Fruit fly (Drosophila melanogaster) whole organism, embryonic: ENCODE measurements around the gene Pgant8.
A peak's percentile ranks its signal among the peaks of the same experiment; 100 is the strongest.

Experiments
- Bdp1 ChIP-seq: fragments of 200-800 bp; sonication (Bioruptor generic); optimal IDR thresholded peaks from 3 replicates; lab custom pipeline; 2016; ENCODE audit warnings: missing biosample characterization, missing genetic modification characterization
- C15 ChIP-seq: fragments of 200-800 bp; sonication (Bioruptor generic); IDR thresholded peaks from 3 replicates; pipeline ENCODE4 v1.3.6; 2022; ENCODE audit warnings: missing biosample characterization, missing genetic modification characterization
- CG15479 ChIP-seq: fragments of 200-800 bp; sonication (Bioruptor generic); optimal IDR thresholded peaks from 3 replicates; lab custom pipeline; 2019; ENCODE audit warnings: missing biosample characterization, mild to moderate bottlenecking, missing genetic modification characterization, moderate library complexity
- CG16863 ChIP-seq: fragments of 200-800 bp; sonication (Bioruptor generic); optimal IDR thresholded peaks from 3 replicates; lab custom pipeline; 2016; ENCODE audit warnings: missing biosample characterization, missing genetic modification characterization
- CG17361 ChIP-seq: fragments of 200-800 bp; sonication (Bioruptor generic); IDR thresholded peaks from 3 replicates; pipeline ENCODE4 v1.3.6; 2022; ENCODE audit warnings: missing biosample characterization, missing genetic modification characterization
- CG18011 ChIP-seq: fragments of 200-800 bp; sonication (Bioruptor generic); optimal IDR thresholded peaks from 2 replicates; lab custom pipeline; 2017; ENCODE audit warnings: missing biosample characterization, missing genetic modification characterization, mild to moderate bottlenecking, moderate library complexity, missing genotype
- CG18619 ChIP-seq: fragments of 200-800 bp; sonication (Bioruptor generic); optimal IDR thresholded peaks from 3 replicates; lab custom pipeline; 2017; ENCODE audit warnings: missing biosample characterization, mild to moderate bottlenecking, missing genetic modification characterization
- CG2678 ChIP-seq: fragments of 200-800 bp; sonication (Bioruptor generic); optimal IDR thresholded peaks from 3 replicates; lab custom pipeline; 2019; ENCODE audit warnings: missing biosample characterization, mild to moderate bottlenecking, missing genetic modification characterization, moderate library complexity
- CG3407 ChIP-seq: fragments of 200-800 bp; sonication (Bioruptor generic); optimal IDR thresholded peaks from 2 replicates; lab custom pipeline; 2018; ENCODE audit warnings: missing biosample characterization, mild to moderate bottlenecking, missing genetic modification characterization
- CG34376 ChIP-seq: fragments of 200-800 bp; sonication (Bioruptor generic); optimal IDR thresholded peaks from 2 replicates; lab custom pipeline; 2018; ENCODE audit warnings: missing biosample characterization, mild to moderate bottlenecking, missing genetic modification characterization
- CG3847 ChIP-seq: fragments of 200-800 bp; sonication (Bioruptor generic); IDR thresholded peaks from 2 replicates; pipeline ENCODE4 v1.3.6; 2022; ENCODE audit warnings: missing biosample characterization, missing genetic modification characterization
- CG4424 ChIP-seq: fragments of 200-800 bp; sonication (Bioruptor generic); optimal IDR thresholded peaks from 3 replicates; lab custom pipeline; 2016; ENCODE audit warnings: missing biosample characterization, missing genetic modification characterization
- CG4820 ChIP-seq: fragments of 200-800 bp; sonication (Bioruptor generic); optimal IDR thresholded peaks from 3 replicates; lab custom pipeline; 2016; ENCODE audit warnings: missing biosample characterization, missing genetic modification characterization
- CG4854 ChIP-seq: fragments of 200-800 bp; sonication (Bioruptor generic); optimal IDR thresholded peaks from 2 replicates; lab custom pipeline; 2016; ENCODE audit warnings: missing biosample characterization, missing genetic modification characterization, inconsistent platforms
- CG6689 ChIP-seq: fragments of 200-800 bp; sonication (Bioruptor generic); IDR thresholded peaks from 2 replicates; pipeline ENCODE4 v1.3.6; 2022; ENCODE audit warnings: missing biosample characterization, missing genetic modification characterization
- CG8089 ChIP-seq: fragments of 200-800 bp; sonication (Bioruptor generic); optimal IDR thresholded peaks from 3 replicates; lab custom pipeline; 2016; ENCODE audit warnings: missing biosample characterization, missing genetic modification characterization
- CG9215 ChIP-seq: fragments of 200-800 bp; sonication (Bioruptor generic); IDR thresholded peaks from 2 replicates; pipeline ENCODE4 v1.3.6; 2022; ENCODE audit warnings: missing biosample characterization, missing genetic modification characterization
- CG9797 ChIP-seq: fragments of 200-800 bp; sonication (Bioruptor generic); optimal IDR thresholded peaks from 3 replicates; lab custom pipeline; 2018; ENCODE audit warnings: missing biosample characterization, mild to moderate bottlenecking, missing genetic modification characterization
- CkIIα-i1 ChIP-seq: fragments of 200-800 bp; sonication (Bioruptor generic); IDR thresholded peaks from 2 replicates; pipeline ENCODE4 v1.3.6; 2022; ENCODE audit warnings: missing biosample characterization, missing genetic modification characterization
- Dad ChIP-seq: fragments of 200-800 bp; sonication (Bioruptor generic); optimal IDR thresholded peaks from 3 replicates; lab custom pipeline; 2016; ENCODE audit warnings: missing biosample characterization, missing genetic modification characterization
- E2f1 ChIP-seq: fragments of 200-800 bp; sonication (Bioruptor generic); IDR thresholded peaks from 2 replicates; pipeline ENCODE4 v1.3.6; 2022; ENCODE audit warnings: missing biosample characterization, missing genetic modification characterization
- E2f2 ChIP-seq: fragments of 200-800 bp; sonication (Bioruptor generic); IDR thresholded peaks from 2 replicates; pipeline ENCODE4 v1.3.6; 2022; ENCODE audit warnings: missing biosample characterization, missing genetic modification characterization
- H15 ChIP-seq: fragments of 200-800 bp; sonication (Bioruptor generic); IDR thresholded peaks from 3 replicates; pipeline ENCODE4 v1.3.6; 2022; ENCODE audit warnings: missing biosample characterization, missing genetic modification characterization
- HLH3B ChIP-seq: fragments of 200-800 bp; sonication (Bioruptor generic); IDR thresholded peaks from 2 replicates; pipeline ENCODE4 v1.3.6; 2022; ENCODE audit warnings: missing biosample characterization, missing genetic modification characterization
- Hand ChIP-seq: fragments of 200-800 bp; sonication (Bioruptor generic); optimal IDR thresholded peaks from 2 replicates; lab custom pipeline; 2017; ENCODE audit warnings: mild to moderate bottlenecking, missing biosample characterization, missing genetic modification reagents, missing genetic modification characterization
- HmgZ ChIP-seq: fragments of 200-800 bp; sonication (Bioruptor generic); optimal IDR thresholded peaks from 2 replicates; lab custom pipeline; 2018; ENCODE audit warnings: missing biosample characterization, mild to moderate bottlenecking, missing genetic modification characterization
- Hsf ChIP-seq: fragments of 200-800 bp; sonication (Bioruptor generic); optimal IDR thresholded peaks from 3 replicates; lab custom pipeline; 2016; ENCODE audit warnings: missing biosample characterization, missing genetic modification characterization
- Max ChIP-seq: fragments of 200-800 bp; sonication (Bioruptor generic); optimal IDR thresholded peaks from 2 replicates; lab custom pipeline; 2016; ENCODE audit warnings: missing biosample characterization, mild to moderate bottlenecking, missing genetic modification characterization
- PHDP ChIP-seq: fragments of 200-800 bp; sonication (Bioruptor generic); optimal IDR thresholded peaks from 3 replicates; lab custom pipeline; 2018; ENCODE audit warnings: missing biosample characterization, mild to moderate bottlenecking, missing genetic modification characterization, moderate library complexity
- Pdp1 ChIP-seq, 2 experiments: fragments of 200-800 bp; sonication (Bioruptor generic); optimal IDR thresholded peaks; 3 replicates each; lab custom pipeline; 2016; ENCODE audit warnings: missing biosample characterization in 2 of 2, missing genetic modification characterization in 2 of 2, mild to moderate bottlenecking in 1 of 2, moderate library complexity in 1 of 2
- Sox102F ChIP-seq: fragments of 200-800 bp; sonication (Bioruptor generic); optimal IDR thresholded peaks from 2 replicates; lab custom pipeline; 2018; ENCODE audit warnings: missing biosample characterization, mild to moderate bottlenecking, missing genetic modification characterization, moderate library complexity
- Spps ChIP-seq: fragments of 200-800 bp; sonication (Bioruptor generic); optimal IDR thresholded peaks from 2 replicates; lab custom pipeline; 2018; ENCODE audit warnings: missing biosample characterization, mild to moderate bottlenecking, missing genetic modification characterization
- bab2 ChIP-seq: fragments of 200-800 bp; sonication (Bioruptor generic); optimal IDR thresholded peaks from 2 replicates; lab custom pipeline; 2016; ENCODE audit warnings: missing biosample characterization, missing genetic modification characterization
- bbx ChIP-seq: fragments of 200-800 bp; sonication (Bioruptor generic); IDR thresholded peaks from 2 replicates; pipeline ENCODE4 v1.3.6; 2022; ENCODE audit warnings: missing biosample characterization, missing genetic modification characterization; ENCODE audit not compliant: partially characterized antibody
- cas ChIP-seq: fragments of 200-800 bp; sonication (Bioruptor generic); IDR thresholded peaks from 2 replicates; pipeline ENCODE4 v1.3.6; 2022; ENCODE audit warnings: missing biosample characterization, missing genetic modification characterization
- cg ChIP-seq: fragments of 200-800 bp; sonication (Bioruptor generic); optimal IDR thresholded peaks from 3 replicates; lab custom pipeline; 2019; ENCODE audit warnings: missing biosample characterization, mild to moderate bottlenecking, missing genetic modification characterization, moderate library complexity
- en ChIP-seq: fragments of 200-800 bp; sonication (Bioruptor generic); optimal IDR thresholded peaks from 2 replicates; lab custom pipeline; 2016; ENCODE audit warnings: missing biosample characterization, missing genetic modification characterization
- fd96Cb ChIP-seq: fragments of 200-800 bp; sonication (Bioruptor generic); optimal IDR thresholded peaks from 2 replicates; lab custom pipeline; 2018; ENCODE audit warnings: missing biosample characterization, mild to moderate bottlenecking, missing genetic modification characterization, moderate library complexity
- ftz-f1 ChIP-seq: fragments of 200-800 bp; sonication (Bioruptor generic); optimal IDR thresholded peaks from 2 replicates; lab custom pipeline; 2016; ENCODE audit warnings: missing biosample characterization, missing genetic modification characterization
- grn ChIP-seq: fragments of 200-800 bp; sonication (Bioruptor generic); optimal IDR thresholded peaks from 3 replicates; lab custom pipeline; 2017; ENCODE audit warnings: missing biosample characterization, missing genetic modification characterization
- ham ChIP-seq: fragments of 200-800 bp; sonication (Bioruptor generic); IDR thresholded peaks from 2 replicates; pipeline ENCODE4 v1.3.6; 2022; ENCODE audit warnings: missing biosample characterization, missing genetic modification characterization
- kni ChIP-seq: fragments of 200-800 bp; sonication (Bioruptor generic); optimal IDR thresholded peaks from 3 replicates; lab custom pipeline; 2017; ENCODE audit warnings: mild to moderate bottlenecking, missing biosample characterization, missing genetic modification reagents, missing genetic modification characterization
- lab ChIP-seq: fragments of 200-800 bp; sonication (Bioruptor generic); optimal IDR thresholded peaks from 3 replicates; lab custom pipeline; 2017; ENCODE audit warnings: missing biosample characterization, missing genetic modification characterization, mild to moderate bottlenecking, moderate library complexity, missing genetic modification reagents
- nmo ChIP-seq: fragments of 200-800 bp; sonication (Bioruptor generic); optimal IDR thresholded peaks from 2 replicates; lab custom pipeline; 2018; ENCODE audit warnings: missing biosample characterization, mild to moderate bottlenecking, missing genetic modification characterization, moderate library complexity
- pb ChIP-seq: fragments of 200-800 bp; sonication (Bioruptor generic); optimal IDR thresholded peaks from 3 replicates; lab custom pipeline; 2016; ENCODE audit warnings: missing biosample characterization, missing genetic modification characterization
- prd ChIP-seq, 3 experiments: fragments of >200 bp in 2 of 3; fragments of 200-800 bp in 1 of 3; sonication (Bioruptor generic) in 1 of 3; optimal IDR thresholded peaks in 2 of 3; IDR thresholded peaks in 1 of 3; 2 replicates in 2 of 3; 3 replicates in 1 of 3; pipeline versions ENCODE4 v1.3.6 to Lab custom; 2017 to 2022; ENCODE audit warnings: missing biosample characterization in 1 of 3, missing genetic modification characterization in 1 of 3
- sob ChIP-seq: fragments of 200-800 bp; sonication (Bioruptor generic); IDR thresholded peaks from 2 replicates; pipeline ENCODE4 v1.3.6; 2022; ENCODE audit warnings: missing biosample characterization, missing genetic modification characterization
- usp ChIP-seq: fragments of >200 bp; optimal IDR thresholded peaks from 2 replicates; lab custom pipeline; 2017; ENCODE audit warnings: missing biosample characterization, missing genetic modification characterization
- vfl ChIP-seq: fragments of 200-800 bp; sonication (Bioruptor generic); optimal IDR thresholded peaks from 2 replicates; lab custom pipeline; 2016; ENCODE audit warnings: missing biosample characterization, missing genetic modification characterization
- wor ChIP-seq: fragments of 200-800 bp; sonication (Bioruptor generic); IDR thresholded peaks from 2 replicates; pipeline ENCODE4 v1.3.6; 2022; ENCODE audit warnings: missing biosample characterization, missing genetic modification characterization

Gene Pgant8

DNA sequence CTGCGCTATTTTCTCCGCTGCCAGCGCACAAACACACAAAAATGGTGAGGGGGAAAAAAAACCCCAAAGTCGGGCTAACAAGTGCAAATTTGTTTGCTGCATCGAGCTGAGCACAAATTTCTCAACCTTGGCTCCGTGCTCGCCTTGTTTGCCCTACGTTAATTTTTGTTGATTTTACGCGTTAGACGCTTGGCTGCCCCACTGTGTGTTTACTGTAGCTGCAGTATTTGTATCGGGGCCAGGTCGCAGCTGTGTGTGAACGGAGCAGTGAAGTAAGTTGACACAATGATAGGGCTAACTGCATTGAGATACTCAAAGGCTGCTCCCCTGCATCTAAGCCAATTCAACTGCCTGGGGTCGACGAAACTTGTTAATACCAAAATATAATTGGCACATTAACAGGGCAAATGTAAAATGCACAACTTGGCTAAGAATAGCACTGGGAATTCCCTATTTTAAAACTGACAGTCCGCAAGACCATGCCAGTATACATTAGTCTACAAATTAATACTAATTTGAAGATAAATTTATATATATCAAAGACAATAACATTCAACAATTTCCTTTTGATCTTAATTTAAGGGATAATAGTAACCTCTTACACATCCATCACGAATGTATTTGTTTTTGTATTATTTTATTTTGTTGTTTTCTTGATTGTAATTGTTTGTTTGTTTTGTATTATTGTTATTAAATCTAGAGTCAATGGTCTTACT, 32.3 kb downstream of the Pgant8 start, which contains the start of gene CG42571 (continued):
- peak; percentile 52 for TF ChIP-seq CG8089 (GFP tag; lab: Kevin White, UChicago)
- TF ChIP-seq Hsf (GFP tag; lab: Kevin White, UChicago), result peak; percentile 11
- TF ChIP-seq CG4820, result no peak
- TF ChIP-seq vfl (GFP tag; lab: Kevin White, UChicago), result no peak
- peak; percentile 39 for TF ChIP-seq CG18011 (GFP tag; lab: Kevin White, UChicago)
- TF ChIP-seq CG15479 (GFP tag; lab: Kevin White, UChicago), result no peak
- TF ChIP-seq en (GFP tag; lab: Kevin White, UChicago), result peak; percentile 3
- TF ChIP-seq CG9215, result no peak
- no peak for TF ChIP-seq bbx (GFP tag; lab: Robert Waterston, UW)
- peak; percentile 76 for TF ChIP-seq CG3407 (GFP tag; lab: Kevin White, UChicago)
- TF ChIP-seq Pdp1 (GFP tag; optimal IDR thresholded peaks at IDR 0.05; lab: Kevin White, UChicago), result no peak
- TF ChIP-seq HmgZ (tag; lab: Kevin White, UChicago), result peak; percentile 15
- TF ChIP-seq cas (GFP tag; lab: Robert Waterston, UW), result no peak
- TF ChIP-seq ham, result no peak
- TF ChIP-seq kni (GFP tag; lab: Kevin White, UChicago), result peak; percentile 82
- no peak for TF ChIP-seq prd (optimal IDR thresholded peaks at IDR 0.05; lab: Kevin White, UChicago)
- peak; percentile 35; the same call in 1 of the 3 replicates for TF ChIP-seq prd (GFP tag; IDR thresholded peaks at IDR 0.05; lab: Robert Waterston, UW)
- TF ChIP-seq E2f2 (GFP tag; lab: Robert Waterston, UW), result no peak
- peak; percentile 57 for TF ChIP-seq PHDP (tag; lab: Kevin White, UChicago)
- TF ChIP-seq CG4854 (GFP tag; lab: Kevin White, UChicago), result no peak
- no peak for TF ChIP-seq C15
- peak; percentile 39; the same call in 1 of the 2 replicates for TF ChIP-seq HLH3B
- no peak for TF ChIP-seq CG3847 (GFP tag; lab: Robert Waterston, UW)
- peak; percentile 4 for TF ChIP-seq CG18619
- TF ChIP-seq CG6689 (GFP tag; lab: Robert Waterston, UW), result no peak
- peak; percentile 30 for TF ChIP-seq CG16863 (GFP tag; lab: Kevin White, UChicago)
- no peak for TF ChIP-seq Max (GFP tag; lab: Kevin White, UChicago)
- TF ChIP-seq wor (GFP tag; lab: Robert Waterston, UW), result no peak
- TF ChIP-seq Hand (GFP tag; lab: Kevin White, UChicago), result no peak
- peak; percentile 22 for TF ChIP-seq CG4424
- no peak; the same call in 2 of the 3 replicates for TF ChIP-seq CG17361 (GFP tag; lab: Robert Waterston, UW)
- TF ChIP-seq fd96Cb, result peak; percentile 17
- TF ChIP-seq cg (GFP tag; lab: Kevin White, UChicago), result no peak
- TF ChIP-seq CG9797 (GFP tag; lab: Kevin White, UChicago), result no peak
- TF ChIP-seq usp (GFP tag; lab: Kevin White, UChicago), result no peak
- no peak for TF ChIP-seq E2f1
- no peak for TF ChIP-seq ftz-f1
- no peak for TF ChIP-seq pb (GFP tag; lab: Kevin White, UChicago)
- TF ChIP-seq CG2678 (tag; lab: Kevin White, UChicago), result peak; percentile 32
- TF ChIP-seq CkIIα-i1 (GFP tag; lab: Robert Waterston, UW), result no peak
- no peak for TF ChIP-seq nmo
- TF ChIP-seq Spps, result peak; percentile 21
- peak; percentile 49 for TF ChIP-seq bab2
- no peak for TF ChIP-seq grn (GFP tag; lab: Kevin White, UChicago)
- peak; percentile 34 for TF ChIP-seq lab (GFP tag; lab: Kevin White, UChicago)
- peak; percentile 38 for TF ChIP-seq Sox102F (GFP tag; lab: Kevin White, UChicago)
- no peak for TF ChIP-seq Dad (GFP tag; lab: Kevin White, UChicago)
- TF ChIP-seq Bdp1 (GFP tag; lab: Kevin White, UChicago), result peak; percentile 13
- TF ChIP-seq CG34376 (GFP tag; lab: Kevin White, UChicago), result no peak
- no peak for TF ChIP-seq sob (GFP tag; lab: Robert Waterston, UW)
- TF ChIP-seq H15 (GFP tag; lab: Robert Waterston, UW), result no peak
